Worm (Caenorhabditis elegans) whole organism, mixed stage, embryonic: ENCODE results near the gene scl-15.

ENCODE experiments used
- bed-3 ChIP-seq: fragments of 200-800 bp; sonication (Bioruptor generic); optimal IDR thresholded peaks from 3 replicates; lab custom pipeline; 2018; ENCODE audit warnings: mild to moderate bottlenecking, missing genetic modification characterization, moderate library complexity, missing compliant biosample characterization
- elt-1 ChIP-seq: sonication (generic microtip); optimal IDR thresholded peaks from 2 replicates; lab custom pipeline; 2017; ENCODE audit warnings: missing genetic modification characterization, mild to moderate bottlenecking, missing compliant biosample characterization, antibody characterized with exemption, moderate library complexity, borderline replicate concordance; ENCODE audit not compliant: insufficient read depth
- elt-3 ChIP-seq: fragments of 150-350 bp; optimal IDR thresholded peaks from 2 replicates; lab custom pipeline; 2014; ENCODE audit warnings: missing biosample characterization, missing genetic modification characterization
- lin-13 ChIP-seq: fragments of 150-350 bp; optimal IDR thresholded peaks from 2 replicates; lab custom pipeline; 2014; ENCODE audit warnings: missing biosample characterization, missing genetic modification characterization
- mab-5 ChIP-seq: fragments of 150-350 bp; optimal IDR thresholded peaks from 2 replicates; lab custom pipeline; 2014; ENCODE audit warnings: missing biosample characterization, missing genetic modification characterization
- nhr-12 ChIP-seq: fragments of 150-350 bp; optimal IDR thresholded peaks from 2 replicates; lab custom pipeline; 2014; ENCODE audit warnings: missing biosample characterization, missing genetic modification characterization
- nhr-2 ChIP-seq: fragments of 150-350 bp; optimal IDR thresholded peaks from 2 replicates; lab custom pipeline; 2014; ENCODE audit warnings: missing biosample characterization, missing genetic modification characterization
- nhr-237 ChIP-seq: fragments of 150-350 bp; optimal IDR thresholded peaks from 2 replicates; lab custom pipeline; 2014; ENCODE audit warnings: missing biosample characterization, missing genetic modification characterization
- pha-4 ChIP-seq: fragments of 150-350 bp; optimal IDR thresholded peaks from 2 replicates; lab custom pipeline; 2018; ENCODE audit warnings: missing biosample characterization, missing genetic modification reagents, missing genetic modification characterization
- unc-39 ChIP-seq: fragments of 150-350 bp; optimal IDR thresholded peaks from 2 replicates; lab custom pipeline; 2014; ENCODE audit warnings: missing biosample characterization, missing genetic modification characterization
- unc-62 ChIP-seq: fragments of 150-350 bp; optimal IDR thresholded peaks from 2 replicates; lab custom pipeline; 2014; ENCODE audit warnings: missing biosample characterization, missing genetic modification reagents, missing genetic modification characterization
- zip-8 ChIP-seq: fragments of 150-350 bp; optimal IDR thresholded peaks from 2 replicates; lab custom pipeline; 2014; ENCODE audit warnings: missing biosample characterization, missing genetic modification characterization
- ztf-11 ChIP-seq: fragments of 150-350 bp; optimal IDR thresholded peaks from 2 replicates; lab custom pipeline; 2014; ENCODE audit warnings: missing biosample characterization, missing genetic modification characterization

DNA sequence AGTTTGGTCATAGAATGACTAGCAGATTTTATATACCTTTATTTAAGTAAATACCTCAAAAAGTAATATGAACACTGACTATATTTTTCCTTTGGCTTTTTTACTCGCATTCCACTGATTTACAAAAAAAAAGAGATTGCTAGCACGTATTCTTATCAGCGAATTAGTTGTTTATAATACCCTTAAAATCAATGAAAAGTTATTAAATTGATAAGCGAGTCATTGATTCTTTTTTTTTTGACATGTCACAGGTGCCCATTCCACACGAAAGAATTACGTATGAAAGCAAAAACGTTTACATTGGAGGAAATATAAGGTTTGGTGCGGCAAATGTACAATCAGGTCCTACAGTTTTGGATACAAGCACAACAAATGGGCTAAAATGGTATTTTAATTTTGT lies 10.7 kb upstream of the scl-15 start, which contains the start of gene btb-17:
- TF ChIP-seq elt-3 (tag; lab: Kevin White, UChicago) (no peak), mab-5 (tag; lab: Kevin White, UChicago) (no peak), unc-62 (GFP tag; lab: Kevin White, UChicago) (no peak), nhr-237 (tag; lab: Kevin White, UChicago) (no peak), nhr-2 (tag; lab: Kevin White, UChicago) (no peak), lin-13 (no peak), pha-4 (tag; lab: Kevin White, UChicago) (no peak), bed-3 (GFP tag; lab: Kevin White, UChicago) (no peak), zip-8 (tag; lab: Kevin White, UChicago) (no peak), elt-1 (tag; lab: Kevin White, UChicago) (no peak), ztf-11 (tag; lab: Kevin White, UChicago) (no peak), nhr-12 (no peak), unc-39 (tag; lab: Kevin White, UChicago) (no peak)
